Worm (Caenorhabditis elegans) whole organism, L2 larva: ENCODE data around the gene eif-2D.

Source experiments
- C34F6.9 ChIP-seq: fragments of 150-350 bp; optimal IDR thresholded peaks from 2 replicates; lab custom pipeline; 2014; ENCODE audit warnings: missing biosample characterization, missing genetic modification characterization
- F13H6.1 ChIP-seq: sonication (generic microtip); optimal IDR thresholded peaks from 2 replicates; lab custom pipeline; 2016; ENCODE audit warnings: missing genetic modification characterization, missing compliant biosample characterization
- R02D3.7 ChIP-seq: fragments of 150-350 bp; optimal IDR thresholded peaks from 2 replicates; lab custom pipeline; 2014; ENCODE audit warnings: missing biosample characterization, missing genetic modification characterization
- Y55F3AM.14 ChIP-seq: fragments of 200-800 bp; sonication (Bioruptor generic); optimal IDR thresholded peaks from 2 replicates; lab custom pipeline; 2018; ENCODE audit warnings: mild to moderate bottlenecking, missing genetic modification characterization, missing compliant biosample characterization
- ZK546.5 ChIP-seq: sonication (generic microtip); optimal IDR thresholded peaks from 2 replicates; lab custom pipeline; 2017; ENCODE audit warnings: missing biosample characterization, missing genetic modification characterization
- alr-1 ChIP-seq: fragments of 150-350 bp; optimal IDR thresholded peaks from 2 replicates; lab custom pipeline; 2014; ENCODE audit warnings: missing biosample characterization, missing genetic modification characterization
- aly-2 ChIP-seq: fragments of 150-350 bp; optimal IDR thresholded peaks from 2 replicates; lab custom pipeline; 2014; ENCODE audit warnings: missing biosample characterization, missing genetic modification characterization
- ama-1 ChIP-seq: fragments of 150-350 bp; optimal IDR thresholded peaks from 2 replicates; lab custom pipeline; 2018; ENCODE audit warnings: inconsistent platforms
- blmp-1 ChIP-seq: sonication (generic microtip); optimal IDR thresholded peaks from 2 replicates; lab custom pipeline; 2017; ENCODE audit warnings: missing genetic modification characterization, mild to moderate bottlenecking, missing compliant biosample characterization, antibody characterized with exemption, moderate library complexity; ENCODE audit not compliant: insufficient read depth
- ceh-16 ChIP-seq: fragments of 150-350 bp; optimal IDR thresholded peaks from 2 replicates; lab custom pipeline; 2014; ENCODE audit warnings: missing biosample characterization, missing genetic modification characterization
- ceh-82 ChIP-seq: fragments of 150-350 bp; optimal IDR thresholded peaks from 2 replicates; lab custom pipeline; 2014; ENCODE audit warnings: missing biosample characterization, missing genetic modification characterization
- crh-2 ChIP-seq: sonication (generic microtip); optimal IDR thresholded peaks from 2 replicates; lab custom pipeline; 2017; ENCODE audit warnings: missing biosample characterization, missing genetic modification characterization
- dmd-4 ChIP-seq: sonication (generic microtip); optimal IDR thresholded peaks from 2 replicates; lab custom pipeline; 2017; ENCODE audit warnings: missing biosample characterization, missing genetic modification characterization
- egl-27 ChIP-seq: sonication (generic microtip); optimal IDR thresholded peaks from 3 replicates; lab custom pipeline; 2017; ENCODE audit warnings: missing biosample characterization, missing genetic modification reagents, missing genetic modification characterization
- elt-1 ChIP-seq: fragments of 150-350 bp; optimal IDR thresholded peaks from 2 replicates; lab custom pipeline; 2014; ENCODE audit warnings: missing biosample characterization, missing genetic modification characterization
- elt-3 ChIP-seq: sonication (generic microtip); optimal IDR thresholded peaks from 2 replicates; lab custom pipeline; 2017; ENCODE audit warnings: missing biosample characterization, missing genetic modification characterization
- fos-1 ChIP-seq: fragments of 150-350 bp; optimal IDR thresholded peaks from 2 replicates; lab custom pipeline; 2014; ENCODE audit warnings: missing biosample characterization, missing genetic modification characterization
- gmeb-1 ChIP-seq: fragments of 150-350 bp; optimal IDR thresholded peaks from 2 replicates; lab custom pipeline; 2014; ENCODE audit warnings: missing biosample characterization, missing genetic modification characterization
- lin-11 ChIP-seq: fragments of 150-350 bp; sonication (generic microtip); optimal IDR thresholded peaks from 2 replicates; lab custom pipeline; 2014; ENCODE audit warnings: missing biosample characterization, missing genetic modification characterization, inconsistent platforms, mixed read lengths
- lin-13 ChIP-seq: fragments of 150-350 bp; optimal IDR thresholded peaks from 2 replicates; lab custom pipeline; 2014; ENCODE audit warnings: missing biosample characterization, missing genetic modification reagents, missing genetic modification characterization
- lin-39 ChIP-seq: fragments of 150-350 bp; optimal IDR thresholded peaks from 2 replicates; lab custom pipeline; 2014; ENCODE audit warnings: missing biosample characterization, missing genetic modification reagents, missing genetic modification characterization
- lsy-2 ChIP-seq, 2 experiments: fragments of 150-350 bp in 1 of 2; sonication (generic microtip) in 1 of 2; optimal IDR thresholded peaks; 2 replicates each; lab custom pipeline; 2014 to 2017; ENCODE audit warnings: missing biosample characterization in 2 of 2, missing genetic modification characterization in 2 of 2
- mab-5 ChIP-seq: fragments of 150-350 bp; optimal IDR thresholded peaks from 2 replicates; lab custom pipeline; 2014; ENCODE audit warnings: missing biosample characterization, missing genetic modification characterization
- mbf-1 ChIP-seq: sonication (generic microtip); optimal IDR thresholded peaks from 2 replicates; lab custom pipeline; 2017; ENCODE audit warnings: missing biosample characterization, missing genetic modification characterization
- mdl-1 ChIP-seq, 2 experiments: fragments of 150-350 bp in 1 of 2; sonication (generic microtip) in 1 of 2; optimal IDR thresholded peaks; 2 replicates each; lab custom pipeline; 2017; ENCODE audit warnings: missing biosample characterization in 2 of 2, missing genetic modification characterization in 2 of 2
- nhr-10 ChIP-seq: sonication (generic microtip); optimal IDR thresholded peaks from 2 replicates; lab custom pipeline; 2017; ENCODE audit warnings: missing biosample characterization, missing genetic modification characterization
- nhr-11 ChIP-seq: fragments of 150-350 bp; optimal IDR thresholded peaks from 2 replicates; lab custom pipeline; 2014; ENCODE audit warnings: missing biosample characterization, missing genetic modification characterization
- nhr-12 ChIP-seq: fragments of 150-350 bp; optimal IDR thresholded peaks from 2 replicates; lab custom pipeline; 2014; ENCODE audit warnings: missing biosample characterization, missing genetic modification characterization
- nhr-129 ChIP-seq: fragments of 150-350 bp; optimal IDR thresholded peaks from 2 replicates; lab custom pipeline; 2014; ENCODE audit warnings: missing biosample characterization, missing genetic modification characterization
- nhr-21 ChIP-seq: fragments of 150-350 bp; optimal IDR thresholded peaks from 2 replicates; lab custom pipeline; 2014; ENCODE audit warnings: missing biosample characterization, missing genetic modification characterization
- nhr-23 ChIP-seq: fragments of 150-350 bp; optimal IDR thresholded peaks from 2 replicates; lab custom pipeline; 2014; ENCODE audit warnings: missing biosample characterization, missing genetic modification reagents, missing genetic modification characterization
- nhr-237 ChIP-seq: fragments of 150-350 bp; optimal IDR thresholded peaks from 2 replicates; lab custom pipeline; 2014; ENCODE audit warnings: missing biosample characterization, missing genetic modification characterization
- nhr-25 ChIP-seq: fragments of 150-350 bp; sonication (generic microtip); optimal IDR thresholded peaks from 3 replicates; lab custom pipeline; 2014; ENCODE audit warnings: missing biosample characterization, missing genetic modification characterization
- nhr-6 ChIP-seq: fragments of 150-350 bp; optimal IDR thresholded peaks from 2 replicates; lab custom pipeline; 2014; ENCODE audit warnings: missing biosample characterization, missing genetic modification characterization
- nhr-77 ChIP-seq: fragments of 150-350 bp; optimal IDR thresholded peaks from 2 replicates; lab custom pipeline; 2014; ENCODE audit warnings: missing biosample characterization, missing genetic modification characterization
- peb-1 ChIP-seq: fragments of 150-350 bp; optimal IDR thresholded peaks from 2 replicates; lab custom pipeline; 2014; ENCODE audit warnings: missing biosample characterization, missing genetic modification characterization
- sem-4 ChIP-seq: fragments of 150-350 bp; optimal IDR thresholded peaks from 2 replicates; lab custom pipeline; 2014; ENCODE audit warnings: missing biosample characterization, missing genetic modification reagents, missing genetic modification characterization
- skn-1 ChIP-seq: sonication (generic microtip); optimal IDR thresholded peaks from 2 replicates; lab custom pipeline; 2017; ENCODE audit warnings: missing biosample characterization, missing genetic modification characterization
- sma-3 ChIP-seq: sonication (generic microtip); optimal IDR thresholded peaks from 2 replicates; lab custom pipeline; 2016; ENCODE audit warnings: missing genetic modification reagents, missing genetic modification characterization, missing compliant biosample characterization
- sma-9 ChIP-seq, 2 experiments: fragments of 150-350 bp in 1 of 2; sonication (generic microtip) in 1 of 2; optimal IDR thresholded peaks; 2 replicates each; lab custom pipeline; 2014 to 2016; ENCODE audit warnings: missing genetic modification characterization in 2 of 2, mild to moderate bottlenecking in 1 of 2, missing biosample characterization in 1 of 2, missing compliant biosample characterization in 1 of 2, missing genetic modification reagents in 1 of 2, moderate library complexity in 1 of 2
- snpc-4 ChIP-seq: fragments of 150-350 bp; optimal IDR thresholded peaks from 2 replicates; lab custom pipeline; 2014; ENCODE audit warnings: missing biosample characterization, missing genetic modification characterization
- unc-39 ChIP-seq: fragments of 150-350 bp; optimal IDR thresholded peaks from 2 replicates; lab custom pipeline; 2014; ENCODE audit warnings: missing biosample characterization, missing genetic modification characterization
- unc-55 ChIP-seq: fragments of 150-350 bp; sonication (generic microtip); optimal IDR thresholded peaks from 3 replicates; lab custom pipeline; 2014; ENCODE audit warnings: missing biosample characterization, missing genetic modification reagents, missing genetic modification characterization
- unc-62 ChIP-seq: fragments of 150-350 bp; optimal IDR thresholded peaks from 2 replicates; lab custom pipeline; 2014; ENCODE audit warnings: missing biosample characterization, missing genetic modification reagents, missing genetic modification characterization
- zag-1 ChIP-seq: fragments of 150-350 bp; optimal IDR thresholded peaks from 2 replicates; lab custom pipeline; 2014; ENCODE audit warnings: missing biosample characterization, missing genetic modification characterization
- ztf-1 ChIP-seq: fragments of 200-800 bp; sonication (Bioruptor generic); conservative IDR thresholded peaks from 2 replicates; pipeline ENCODE4 v1.3.6; 2022; ENCODE audit warnings: missing genetic modification characterization, missing compliant biosample characterization
- ztf-11 ChIP-seq: sonication (generic microtip); optimal IDR thresholded peaks from 2 replicates; lab custom pipeline; 2017; ENCODE audit warnings: missing biosample characterization, missing genetic modification characterization
- ztf-4 ChIP-seq: fragments of 150-350 bp; optimal IDR thresholded peaks from 2 replicates; lab custom pipeline; 2014; ENCODE audit warnings: missing biosample characterization, missing genetic modification characterization

The eif-2D gene

DNA sequence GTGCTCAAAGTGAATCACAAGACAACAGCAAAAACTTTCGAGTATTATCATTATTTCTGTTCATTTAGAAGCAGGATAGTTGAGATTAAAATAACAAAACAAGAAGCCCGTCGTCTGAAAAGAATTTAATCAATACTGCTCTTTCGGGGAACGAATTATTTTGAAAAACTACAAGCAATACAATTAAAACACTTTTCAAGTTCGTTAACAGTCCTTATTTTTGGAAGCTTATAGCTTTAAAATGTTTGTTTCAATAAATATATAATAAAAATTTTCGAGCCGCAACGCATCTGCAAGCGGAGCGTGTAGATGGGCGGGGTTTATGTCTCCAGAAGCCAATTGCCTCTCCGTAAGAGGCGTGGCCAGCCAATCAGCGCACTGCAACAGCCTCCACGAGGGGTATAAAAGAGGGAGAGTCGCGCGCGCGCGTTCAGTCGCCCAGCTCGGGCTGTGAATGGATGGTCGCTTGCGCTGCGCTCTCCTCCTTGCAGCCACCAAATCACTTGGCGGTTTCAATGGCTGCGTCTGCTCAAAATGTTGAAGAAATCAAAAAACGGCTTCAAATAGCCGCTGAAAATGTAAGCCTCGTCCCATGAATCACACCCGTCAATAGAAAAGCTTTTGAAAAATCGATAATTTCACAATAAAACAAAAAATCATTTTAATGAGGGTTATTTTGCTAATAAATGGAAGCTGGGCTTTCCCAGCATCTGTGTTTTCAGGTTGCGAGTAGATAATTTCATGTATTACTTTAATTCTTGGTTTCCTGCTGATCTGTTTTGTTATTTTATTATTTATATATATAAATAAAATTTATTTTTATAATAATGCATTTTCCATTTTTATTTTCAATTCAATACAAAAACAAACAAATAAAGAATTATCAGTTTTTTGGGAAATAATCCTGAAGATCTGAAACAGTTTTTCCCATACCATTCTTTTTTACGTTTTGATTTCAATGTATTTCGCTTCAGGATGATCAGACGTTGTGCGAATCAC is 30.5 kb upstream of the eif-2D start, which contains the start of the genes ift-43 and mdt-26:
TSS of gene ift-43 (minus strand) at position 51 of the 999 bp plus-strand sequence.
TSS of gene mdt-26 (plus strand) at position 446 of the 999 bp plus-strand sequence.
- peak; percentile 89 for TF ChIP-seq lin-11 (tag; lab: Kevin White, UChicago)
- no peak for TF ChIP-seq ztf-1
- peak; percentile 81 for TF ChIP-seq egl-27 (tag; lab: Kevin White, UChicago)
- peak; percentile 20 for TF ChIP-seq blmp-1 (tag; lab: Kevin White, UChicago)
- peak; percentile 62 for TF ChIP-seq nhr-129 (tag; lab: Kevin White, UChicago)
- peak; percentile 67 for TF ChIP-seq sem-4
- peak; percentile 9 for TF ChIP-seq ceh-82 (tag; lab: Kevin White, UChicago)
- TF ChIP-seq zag-1 (tag; lab: Kevin White, UChicago): peak; percentile 61
- TF ChIP-seq alr-1 (tag; lab: Kevin White, UChicago): no peak
- peak; percentile 80 for TF ChIP-seq crh-2
- TF ChIP-seq skn-1 (tag; lab: Kevin White, UChicago): no peak
- peak; percentile 50 for TF ChIP-seq C34F6.9 (tag; lab: Kevin White, UChicago)
- no peak for TF ChIP-seq peb-1 (tag; lab: Kevin White, UChicago)
- peak; percentile 85 for TF ChIP-seq F13H6.1 (tag; lab: Kevin White, UChicago)
- peak; percentile 6 for TF ChIP-seq Y55F3AM.14
- TF ChIP-seq nhr-25 (tag; lab: Kevin White, UChicago): peak; percentile 51
- no peak for TF ChIP-seq snpc-4 (tag; lab: Kevin White, UChicago)
- no peak for TF ChIP-seq dmd-4 (tag; lab: Kevin White, UChicago)
- TF ChIP-seq nhr-6 (tag; lab: Kevin White, UChicago): peak; percentile 68
- no peak for TF ChIP-seq lin-39
- TF ChIP-seq lin-13 (GFP tag; lab: Kevin White, UChicago): peak; percentile 81
- no peak for TF ChIP-seq ztf-11 (tag; lab: Kevin White, UChicago)
- TF ChIP-seq nhr-11 (tag; lab: Kevin White, UChicago): no peak
- TF ChIP-seq elt-3 (tag; lab: Kevin White, UChicago): no peak
- TF ChIP-seq fos-1: peak; percentile 53
- TF ChIP-seq sma-3 (GFP tag; lab: Kevin White, UChicago): peak; percentile 81
- TF ChIP-seq R02D3.7 (tag; lab: Kevin White, UChicago): no peak
- no peak for TF ChIP-seq nhr-77 (tag; lab: Kevin White, UChicago)
- TF ChIP-seq ztf-4 (tag; lab: Kevin White, UChicago): peak; percentile 73
- TF ChIP-seq ZK546.5 (tag; lab: Kevin White, UChicago): peak; percentile 3
- peak; percentile 75 for TF ChIP-seq sma-9 (GFP tag; optimal IDR thresholded peaks at IDR 0.05; lab: Kevin White, UChicago)
- TF ChIP-seq sma-9 (tag; optimal IDR thresholded peaks at IDR 0.05; lab: Kevin White, UChicago): no peak
- TF ChIP-seq ceh-16: peak; percentile 81
- TF ChIP-seq unc-55 (GFP tag; lab: Kevin White, UChicago): peak; percentile 78
- no peak for TF ChIP-seq nhr-12 (tag; lab: Kevin White, UChicago)
- TF ChIP-seq mdl-1 (tag; optimal IDR thresholded peaks at IDR 0.05; lab: Kevin White, UChicago): peak; percentile 57 to 73
- peak; percentile 72 for TF ChIP-seq nhr-10 (tag; lab: Kevin White, UChicago)
- TF ChIP-seq elt-1 (tag; lab: Kevin White, UChicago): no peak
- no peak for TF ChIP-seq mbf-1 (tag; lab: Kevin White, UChicago)
- peak; percentile 78 for TF ChIP-seq nhr-21
- TF ChIP-seq nhr-23: no peak
- peak; percentile 100 for TF ChIP-seq ama-1 (lab: Kevin White, UChicago)
- peak; percentile 54 for TF ChIP-seq nhr-237
- peak; percentile 8 for TF ChIP-seq unc-39
- no peak for TF ChIP-seq aly-2
- TF ChIP-seq mab-5 (tag; lab: Kevin White, UChicago): peak; percentile 34
- TF ChIP-seq gmeb-1 (tag; lab: Kevin White, UChicago): peak; percentile 57
- TF ChIP-seq unc-62 (GFP tag; lab: Kevin White, UChicago): no peak
- peak; percentile 78 to 88 for TF ChIP-seq lsy-2 (tag; optimal IDR thresholded peaks at IDR 0.05; lab: Kevin White, UChicago)
